Fruit fly (Drosophila melanogaster) whole organism, embryonic: ENCODE results near the gene CG18258.
A peak's percentile ranks its signal among the peaks of the same experiment; 100 is the strongest.

Source experiments
- Antp ChIP-seq: fragments of 200-800 bp; sonication (Bioruptor generic); optimal IDR thresholded peaks from 3 replicates; lab custom pipeline; 2016; ENCODE audit warnings: missing biosample characterization, missing genetic modification characterization
- Awh ChIP-seq: fragments of 200-800 bp; sonication (Bioruptor generic); IDR thresholded peaks from 2 replicates; pipeline ENCODE4, ENCODE4 v1.3.6; 2022; ENCODE audit warnings: missing biosample characterization, missing genetic modification characterization
- CG10543 ChIP-seq: fragments of 200-800 bp; sonication (Bioruptor generic); optimal IDR thresholded peaks from 3 replicates; lab custom pipeline; 2017; ENCODE audit warnings: missing biosample characterization, mild to moderate bottlenecking, missing genetic modification characterization, moderate library complexity
- CG11504 ChIP-seq: fragments of 200-800 bp; sonication (Bioruptor generic); optimal IDR thresholded peaks from 3 replicates; lab custom pipeline; 2019; ENCODE audit warnings: missing biosample characterization, mild to moderate bottlenecking, missing genetic modification characterization, moderate library complexity
- CG11560 ChIP-seq: fragments of 200-800 bp; sonication (Bioruptor generic); IDR thresholded peaks from 3 replicates; pipeline ENCODE4 v1.3.6; 2022; ENCODE audit warnings: missing biosample characterization, missing genetic modification characterization
- CG12391 ChIP-seq: fragments of 200-800 bp; sonication (Bioruptor generic); optimal IDR thresholded peaks from 3 replicates; lab custom pipeline; 2018; ENCODE audit warnings: missing biosample characterization, mild to moderate bottlenecking, missing genetic modification characterization, moderate library complexity
- CG1529 ChIP-seq: fragments of 200-800 bp; sonication (Bioruptor generic); optimal IDR thresholded peaks from 3 replicates; lab custom pipeline; 2018; ENCODE audit warnings: missing biosample characterization, missing genetic modification characterization
- CG17361 ChIP-seq: fragments of 200-800 bp; sonication (Bioruptor generic); IDR thresholded peaks from 3 replicates; pipeline ENCODE4 v1.3.6; 2022; ENCODE audit warnings: missing biosample characterization, missing genetic modification characterization
- CG17385 ChIP-seq: fragments of 200-800 bp; sonication (Bioruptor generic); optimal IDR thresholded peaks from 3 replicates; lab custom pipeline; 2018; ENCODE audit warnings: missing biosample characterization, mild to moderate bottlenecking, missing genetic modification characterization
- CG1832 ChIP-seq: fragments of 200-800 bp; sonication (Bioruptor generic); optimal IDR thresholded peaks from 2 replicates; lab custom pipeline; 2017; ENCODE audit warnings: missing biosample characterization, mild to moderate bottlenecking, missing genetic modification characterization, inconsistent platforms
- CG2120 ChIP-seq: fragments of 200-800 bp; sonication (Bioruptor generic); optimal IDR thresholded peaks from 3 replicates; lab custom pipeline; 2016; ENCODE audit warnings: missing biosample characterization, missing genetic modification characterization
- CG6654 ChIP-seq: fragments of 200-800 bp; sonication (Bioruptor generic); optimal IDR thresholded peaks from 2 replicates; lab custom pipeline; 2017; ENCODE audit warnings: missing biosample characterization, mild to moderate bottlenecking, missing genetic modification characterization
- CG7357 ChIP-seq: fragments of 200-800 bp; sonication (Bioruptor generic); IDR thresholded peaks from 3 replicates; pipeline ENCODE4 v1.3.6; 2022; ENCODE audit warnings: missing biosample characterization, missing genetic modification characterization
- CG9215 ChIP-seq: fragments of 200-800 bp; sonication (Bioruptor generic); IDR thresholded peaks from 2 replicates; pipeline ENCODE4 v1.3.6; 2022; ENCODE audit warnings: missing biosample characterization, missing genetic modification characterization
- CG9437 ChIP-seq: fragments of 200-800 bp; sonication (Bioruptor generic); optimal IDR thresholded peaks from 2 replicates; lab custom pipeline; 2018; ENCODE audit warnings: missing biosample characterization, mild to moderate bottlenecking, missing genetic modification characterization
- CG9876 ChIP-seq: fragments of 200-800 bp; sonication (Bioruptor generic); optimal IDR thresholded peaks from 2 replicates; lab custom pipeline; 2016; ENCODE audit warnings: missing biosample characterization, missing genetic modification characterization
- CHES-1-like ChIP-seq: fragments of 200-800 bp; sonication (Bioruptor generic); optimal IDR thresholded peaks from 2 replicates; lab custom pipeline; 2016; ENCODE audit warnings: missing biosample characterization, missing genetic modification characterization
- Eip74EF ChIP-seq, 2 experiments: fragments of 200-800 bp in 1 of 2; fragments of >200 bp in 1 of 2; sonication (Bioruptor generic) in 1 of 2; optimal IDR thresholded peaks; 2 replicates each; lab custom pipeline; 2017 to 2019; ENCODE audit warnings: missing biosample characterization in 2 of 2, missing genetic modification characterization in 2 of 2, mild to moderate bottlenecking in 1 of 2, moderate library complexity in 1 of 2
- HHEX ChIP-seq: fragments of 200-800 bp; sonication (Bioruptor generic); optimal IDR thresholded peaks from 3 replicates; lab custom pipeline; 2017; ENCODE audit warnings: missing biosample characterization, mild to moderate bottlenecking, missing genetic modification characterization, missing genetic modification reagents
- MBD-R2 ChIP-seq: fragments of 200-800 bp; sonication (Bioruptor generic); IDR thresholded peaks from 2 replicates; pipeline ENCODE4 v1.3.6; 2022; ENCODE audit warnings: missing biosample characterization, missing genetic modification characterization
- Med ChIP-seq: fragments of 200-800 bp; sonication (Bioruptor generic); peaks from one replicate; lab custom pipeline; 2016; ENCODE audit warnings: missing biosample characterization, missing genetic modification characterization, mild to moderate bottlenecking, inconsistent platforms, moderate library complexity
- Pdp1 ChIP-seq, 2 experiments: fragments of 200-800 bp; sonication (Bioruptor generic); optimal IDR thresholded peaks; 3 replicates each; lab custom pipeline; 2016; ENCODE audit warnings: missing biosample characterization in 2 of 2, missing genetic modification characterization in 2 of 2, mild to moderate bottlenecking in 1 of 2, moderate library complexity in 1 of 2
- Ssrp ChIP-seq: fragments of 200-800 bp; sonication (Bioruptor generic); optimal IDR thresholded peaks from 2 replicates; lab custom pipeline; 2018; ENCODE audit warnings: missing biosample characterization, mild to moderate bottlenecking, missing genetic modification characterization, moderate library complexity
- Xbp1 ChIP-seq: fragments of 200-800 bp; sonication (Bioruptor generic); optimal IDR thresholded peaks from 3 replicates; lab custom pipeline; 2016; ENCODE audit warnings: missing biosample characterization, mild to moderate bottlenecking, missing genetic modification characterization
- abd-A ChIP-seq: fragments of 200-800 bp; sonication (Bioruptor generic); optimal IDR thresholded peaks from 3 replicates; lab custom pipeline; 2019; ENCODE audit warnings: missing biosample characterization, mild to moderate bottlenecking, missing genetic modification characterization, moderate library complexity
- ase ChIP-seq: fragments of 200-800 bp; sonication (Bioruptor generic); IDR thresholded peaks from 3 replicates; pipeline ENCODE4 v1.3.6; 2022; ENCODE audit warnings: missing biosample characterization, missing genetic modification characterization
- ato ChIP-seq: fragments of 200-800 bp; sonication (Bioruptor generic); IDR thresholded peaks from 2 replicates; pipeline ENCODE4 v1.3.6; 2022; ENCODE audit warnings: missing biosample characterization, missing genetic modification characterization; ENCODE audit not compliant: partially characterized antibody
- bsh ChIP-seq, 2 experiments: fragments of 200-800 bp; sonication (Bioruptor generic); optimal IDR thresholded peaks; 2 replicates each; lab custom pipeline; 2017 to 2018; ENCODE audit warnings: mild to moderate bottlenecking in 2 of 2, missing biosample characterization in 2 of 2, missing genetic modification characterization in 2 of 2, moderate library complexity in 1 of 2
- chn ChIP-seq: fragments of 200-800 bp; sonication (Bioruptor generic); optimal IDR thresholded peaks from 2 replicates; lab custom pipeline; 2016; ENCODE audit warnings: missing biosample characterization, missing genetic modification characterization
- crp ChIP-seq, 2 experiments: fragments of 200-800 bp; sonication (Bioruptor generic); optimal IDR thresholded peaks; 2 replicates in 1 of 2; 3 replicates in 1 of 2; lab custom pipeline; 2017; ENCODE audit warnings: missing biosample characterization in 2 of 2, missing genetic modification characterization in 2 of 2, mild to moderate bottlenecking in 1 of 2, moderate library complexity in 1 of 2
- dati ChIP-seq: fragments of 200-800 bp; sonication (Bioruptor generic); IDR thresholded peaks from 2 replicates; pipeline ENCODE4 v1.3.6; 2022; ENCODE audit warnings: missing biosample characterization, missing genetic modification characterization
- gcm ChIP-seq: fragments of 200-800 bp; sonication (Bioruptor generic); optimal IDR thresholded peaks from 2 replicates; lab custom pipeline; 2019; ENCODE audit warnings: missing biosample characterization, mild to moderate bottlenecking, missing genetic modification characterization, moderate library complexity
- h ChIP-seq: fragments of >200 bp; optimal IDR thresholded peaks from 2 replicates; lab custom pipeline; 2017
- insv ChIP-seq, 2 experiments: fragments of 200-800 bp; sonication (Bioruptor generic); optimal IDR thresholded peaks; 3 replicates each; lab custom pipeline; 2016 to 2018; ENCODE audit warnings: missing biosample characterization in 2 of 2, missing genetic modification characterization in 2 of 2
- jumu ChIP-seq: fragments of 200-800 bp; sonication (Bioruptor generic); optimal IDR thresholded peaks from 3 replicates; lab custom pipeline; 2016; ENCODE audit warnings: missing biosample characterization, missing genetic modification characterization
- lilli ChIP-seq: fragments of 200-800 bp; sonication (Bioruptor generic); optimal IDR thresholded peaks from 3 replicates; lab custom pipeline; 2016; ENCODE audit warnings: missing biosample characterization, missing genetic modification characterization
- lola ChIP-seq, 3 experiments: fragments of >200 bp in 2 of 3; fragments of 200-800 bp in 1 of 3; sonication (Bioruptor generic) in 1 of 3; optimal IDR thresholded peaks; 2 replicates each; lab custom pipeline; 2017 to 2019; ENCODE audit warnings: missing biosample characterization in 3 of 3, missing genetic modification characterization in 3 of 3, mild to moderate bottlenecking in 1 of 3, moderate library complexity in 1 of 3
- nau ChIP-seq: fragments of 200-800 bp; sonication (Bioruptor generic); optimal IDR thresholded peaks from 3 replicates; lab custom pipeline; 2017; ENCODE audit warnings: missing biosample characterization, mild to moderate bottlenecking, missing genetic modification characterization, missing genetic modification reagents
- nerfin-2 ChIP-seq: fragments of 200-800 bp; sonication (Bioruptor generic); IDR thresholded peaks from 2 replicates; pipeline ENCODE4 v1.3.6; 2022; ENCODE audit warnings: missing biosample characterization, missing genetic modification characterization; ENCODE audit not compliant: partially characterized antibody
- nmo ChIP-seq: fragments of 200-800 bp; sonication (Bioruptor generic); optimal IDR thresholded peaks from 2 replicates; lab custom pipeline; 2018; ENCODE audit warnings: missing biosample characterization, mild to moderate bottlenecking, missing genetic modification characterization, moderate library complexity
- p53 ChIP-seq: fragments of 200-800 bp; sonication (Bioruptor generic); optimal IDR thresholded peaks from 2 replicates; lab custom pipeline; 2016; ENCODE audit warnings: missing biosample characterization, missing genetic modification characterization
- pros ChIP-seq: fragments of 200-800 bp; sonication (Bioruptor generic); optimal IDR thresholded peaks from 3 replicates; lab custom pipeline; 2019; ENCODE audit warnings: missing biosample characterization, mild to moderate bottlenecking, missing genetic modification characterization, moderate library complexity
- row ChIP-seq: fragments of 200-800 bp; sonication (Bioruptor generic); IDR thresholded peaks from 3 replicates; pipeline ENCODE4 v1.3.6; 2022; ENCODE audit warnings: missing biosample characterization, missing genetic modification characterization
- sens ChIP-seq: fragments of 200-800 bp; sonication (Bioruptor generic); peaks from one replicate; lab custom pipeline; 2016; ENCODE audit warnings: missing biosample characterization, missing genetic modification characterization
- slp2 ChIP-seq: fragments of 200-800 bp; sonication (Bioruptor generic); optimal IDR thresholded peaks from 2 replicates; lab custom pipeline; 2016; ENCODE audit warnings: missing biosample characterization, missing genetic modification characterization
- sr ChIP-seq: fragments of 200-800 bp; sonication (Bioruptor generic); IDR thresholded peaks from 3 replicates; pipeline ENCODE4 v1.3.6; 2022; ENCODE audit warnings: missing biosample characterization, missing genetic modification characterization
- twi ChIP-seq: fragments of 200-800 bp; optimal IDR thresholded peaks from 2 replicates; lab custom pipeline; 2019; ENCODE audit warnings: missing biosample characterization, mild to moderate bottlenecking, missing genetic modification characterization, moderate library complexity
- unpg ChIP-seq: fragments of 200-800 bp; sonication (Bioruptor generic); optimal IDR thresholded peaks from 3 replicates; lab custom pipeline; 2018; ENCODE audit warnings: missing biosample characterization, mild to moderate bottlenecking, missing genetic modification characterization, moderate library complexity
- vfl ChIP-seq: fragments of 200-800 bp; sonication (Bioruptor generic); optimal IDR thresholded peaks from 2 replicates; lab custom pipeline; 2016; ENCODE audit warnings: missing biosample characterization, missing genetic modification characterization

Gene CG18258

DNA sequence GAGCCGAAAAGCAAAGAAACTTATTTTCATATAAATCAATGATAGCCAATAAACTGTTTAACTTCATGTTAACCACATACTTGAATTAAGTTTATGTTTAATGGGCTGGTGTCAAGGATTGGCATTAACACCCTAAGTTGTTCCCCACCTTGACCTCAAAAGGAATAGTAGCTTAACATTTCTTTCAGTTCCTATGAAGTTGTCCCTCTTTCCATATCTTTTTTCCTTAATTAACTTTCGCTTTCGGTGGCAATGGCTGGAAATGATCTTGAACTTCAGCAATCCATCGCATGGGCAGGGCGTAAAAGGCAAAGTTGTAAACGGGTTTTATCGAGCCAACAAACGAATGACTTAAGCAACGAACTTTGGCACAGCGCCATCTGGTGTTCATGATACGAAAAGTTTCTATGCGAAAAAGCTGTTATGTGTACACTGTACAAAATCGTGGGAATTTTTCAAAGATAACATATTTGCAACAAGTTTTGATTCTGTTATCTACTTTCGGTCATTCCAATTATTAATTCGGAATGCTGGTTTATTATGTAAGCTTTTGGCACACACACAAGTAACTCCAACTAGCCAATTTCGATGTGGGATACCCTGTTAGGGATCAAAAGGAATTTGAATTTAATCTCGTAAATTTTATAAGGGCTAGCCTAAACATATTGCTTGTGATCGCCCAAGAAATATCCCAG is 17.5 kb downstream of the CG18258 start (continued):
- TF ChIP-seq sr (GFP tag; lab: Robert Waterston, UW) (no peak), ase (no peak), Awh (GFP tag; lab: Robert Waterston, UW) (peak; percentile 53; the same call in 1 of the 2 replicates), CG9876 (GFP tag; lab: Kevin White, UChicago) (peak; percentile 27), gcm (GFP tag; lab: Kevin White, UChicago) (no peak), unpg (GFP tag; lab: Kevin White, UChicago) (peak; percentile 53), lilli (GFP tag; lab: Kevin White, UChicago) (peak; percentile 42), Pdp1 (GFP tag; optimal IDR thresholded peaks at IDR 0.05; lab: Kevin White, UChicago) (peak; percentile 18 to 53), twi (tag; lab: Kevin White, UChicago) (no peak), CG17361 (no peak), pros (GFP tag; lab: Kevin White, UChicago) (peak; percentile 23), slp2 (GFP tag; lab: Kevin White, UChicago) (peak; percentile 9), Eip74EF (GFP tag; optimal IDR thresholded peaks at IDR 0.05; lab: Kevin White, UChicago) (peak in 1 of 2 experiments; percentile 78), CG1832 (no peak), CG11504 (peak; percentile 33), insv (GFP tag; optimal IDR thresholded peaks at IDR 0.05; lab: Kevin White, UChicago) (no peak), nau (GFP tag; lab: Kevin White, UChicago) (no peak), HHEX (no peak), CG7357 (GFP tag; lab: Robert Waterston, UW) (no peak), abd-A (tag; lab: Kevin White, UChicago) (peak; percentile 74), CG9437 (GFP tag; lab: Kevin White, UChicago) (no peak), row (GFP tag; lab: Robert Waterston, UW) (no peak), chn (GFP tag; lab: Kevin White, UChicago) (peak; percentile 37), h (no peak), Ssrp (tag; lab: Kevin White, UChicago) (peak; percentile 52), CHES-1-like (GFP tag; lab: Kevin White, UChicago) (peak; percentile 4), CG11560 (tag; lab: Robert Waterston, UW) (no peak), ato (no peak), CG17385 (GFP tag; lab: Kevin White, UChicago) (peak; percentile 18), CG2120 (GFP tag; lab: Kevin White, UChicago) (peak; percentile 44), vfl (peak; percentile 0), nmo (peak; percentile 35), MBD-R2 (GFP tag; lab: Robert Waterston, UW) (no peak), Xbp1 (peak; percentile 34), CG1529 (no peak), CG9215 (GFP tag; lab: Robert Waterston, UW) (no peak), jumu (GFP tag; lab: Kevin White, UChicago) (peak; percentile 38), p53 (GFP tag; lab: Kevin White, UChicago) (no peak), Med (GFP tag; lab: Kevin White, UChicago) (peak; percentile 84), crp (GFP tag; optimal IDR thresholded peaks at IDR 0.05; lab: Kevin White, UChicago) (no peak), CG6654 (no peak), CG12391 (tag; lab: Kevin White, UChicago) (peak; percentile 32), nerfin-2 (GFP tag; lab: Robert Waterston, UW) (no peak), bsh (GFP tag; optimal IDR thresholded peaks at IDR 0.05; lab: Kevin White, UChicago) (peak in 1 of 2 experiments; percentile 35), sens (peak; percentile 76), dati (GFP tag; lab: Robert Waterston, UW) (no peak), lola (GFP tag; optimal IDR thresholded peaks at IDR 0.05; lab: Kevin White, UChicago) (peak in 1 of 3 experiments; percentile 61), CG10543 (GFP tag; lab: Kevin White, UChicago) (no peak), Antp (GFP tag; lab: Kevin White, UChicago) (peak; percentile 42)
